Fruit fly (Drosophila melanogaster) whole organism, embryonic: Measurements from ENCODE around the gene Tengl1.
A peak's percentile ranks its signal among the peaks of the same experiment; 100 is the strongest.

Source experiments
- ATbp ChIP-seq: fragments of 200-800 bp; sonication (Bioruptor generic); optimal IDR thresholded peaks from 2 replicates; lab custom pipeline; 2017; ENCODE audit warnings: missing biosample characterization, mild to moderate bottlenecking, missing genetic modification characterization, missing genetic modification reagents
- Aef1 ChIP-seq: fragments of 200-800 bp; sonication (Bioruptor generic); IDR thresholded peaks from 3 replicates; pipeline ENCODE4 v1.3.6; 2022; ENCODE audit warnings: missing biosample characterization, missing genetic modification characterization
- Atf-2 ChIP-seq: fragments of 200-800 bp; sonication (Bioruptor generic); optimal IDR thresholded peaks from 2 replicates; lab custom pipeline; 2016; ENCODE audit warnings: missing biosample characterization, missing genetic modification characterization
- CG11398 ChIP-seq: fragments of 200-800 bp; sonication (Bioruptor generic); optimal IDR thresholded peaks from 2 replicates; lab custom pipeline; 2016; ENCODE audit warnings: missing biosample characterization, missing genetic modification characterization
- CG11504 ChIP-seq: fragments of 200-800 bp; sonication (Bioruptor generic); optimal IDR thresholded peaks from 3 replicates; lab custom pipeline; 2019; ENCODE audit warnings: missing biosample characterization, mild to moderate bottlenecking, missing genetic modification characterization, moderate library complexity
- CG12236 ChIP-seq: fragments of 200-800 bp; sonication (Bioruptor generic); optimal IDR thresholded peaks from 2 replicates; lab custom pipeline; 2016; ENCODE audit warnings: missing biosample characterization, missing genetic modification characterization
- CG12299 ChIP-seq: fragments of 200-800 bp; sonication (Bioruptor generic); optimal IDR thresholded peaks from 2 replicates; lab custom pipeline; 2018; ENCODE audit warnings: missing biosample characterization, mild to moderate bottlenecking, missing genetic modification characterization
- CG12942 ChIP-seq: fragments of 200-800 bp; sonication (Bioruptor generic); optimal IDR thresholded peaks from 3 replicates; lab custom pipeline; 2016; ENCODE audit warnings: missing biosample characterization, missing genetic modification characterization
- CG14441 ChIP-seq: fragments of 200-800 bp; sonication (Bioruptor generic); IDR thresholded peaks from 2 replicates; pipeline ENCODE4 v1.3.6; 2022; ENCODE audit warnings: missing biosample characterization, missing genetic modification characterization
- CG14710 ChIP-seq: fragments of 200-800 bp; sonication (Bioruptor generic); optimal IDR thresholded peaks from 3 replicates; lab custom pipeline; 2019; ENCODE audit warnings: missing biosample characterization, mild to moderate bottlenecking, missing genetic modification characterization, moderate library complexity
- CG14965 ChIP-seq: fragments of 200-800 bp; sonication (Bioruptor generic); optimal IDR thresholded peaks from 2 replicates; lab custom pipeline; 2016; ENCODE audit warnings: missing biosample characterization, missing genetic modification characterization, borderline replicate concordance
- CG1529 ChIP-seq: fragments of 200-800 bp; sonication (Bioruptor generic); optimal IDR thresholded peaks from 3 replicates; lab custom pipeline; 2018; ENCODE audit warnings: missing biosample characterization, missing genetic modification characterization
- CG1603 ChIP-seq: fragments of 200-800 bp; sonication (Bioruptor generic); optimal IDR thresholded peaks from 2 replicates; lab custom pipeline; 2019; ENCODE audit warnings: missing biosample characterization, mild to moderate bottlenecking, missing genetic modification characterization, moderate library complexity
- CG16779 ChIP-seq: fragments of 200-800 bp; sonication (Bioruptor generic); IDR thresholded peaks from 2 replicates; pipeline ENCODE4 v1.3.6; 2022; ENCODE audit warnings: missing biosample characterization, missing genetic modification characterization
- CG17186 ChIP-seq: fragments of 200-800 bp; sonication (Bioruptor generic); optimal IDR thresholded peaks from 3 replicates; lab custom pipeline; 2017; ENCODE audit warnings: missing biosample characterization, missing genetic modification reagents, missing genetic modification characterization
- CG18764 ChIP-seq: fragments of 200-800 bp; sonication (Bioruptor generic); optimal IDR thresholded peaks from 3 replicates; lab custom pipeline; 2016; ENCODE audit warnings: missing biosample characterization, missing genetic modification characterization
- CG32767 ChIP-seq: fragments of 200-800 bp; sonication (Bioruptor generic); IDR thresholded peaks from 2 replicates; pipeline ENCODE4 v1.3.6; 2022; ENCODE audit warnings: missing biosample characterization, missing genetic modification characterization
- CG4404 ChIP-seq: fragments of 200-800 bp; sonication (Bioruptor generic); IDR thresholded peaks from 2 replicates; pipeline ENCODE4 v1.3.6; 2022; ENCODE audit warnings: missing biosample characterization, missing genetic modification characterization
- CG5953 ChIP-seq: fragments of 200-800 bp; sonication (Bioruptor generic); IDR thresholded peaks from 2 replicates; pipeline ENCODE4 v1.3.6; 2022; ENCODE audit warnings: missing biosample characterization, missing genetic modification characterization
- CG9437 ChIP-seq: fragments of 200-800 bp; sonication (Bioruptor generic); optimal IDR thresholded peaks from 2 replicates; lab custom pipeline; 2018; ENCODE audit warnings: missing biosample characterization, mild to moderate bottlenecking, missing genetic modification characterization
- Camta ChIP-seq: fragments of 200-800 bp; sonication (Bioruptor generic); optimal IDR thresholded peaks from 2 replicates; lab custom pipeline; 2016; ENCODE audit warnings: missing biosample characterization, missing genetic modification characterization
- Chrac-16 ChIP-seq: fragments of 200-800 bp; sonication (Bioruptor generic); optimal IDR thresholded peaks from 3 replicates; lab custom pipeline; 2016; ENCODE audit warnings: missing biosample characterization, missing genetic modification characterization
- Dll ChIP-seq: fragments of 200-800 bp; sonication (Bioruptor generic); IDR thresholded peaks from 4 replicates; pipeline ENCODE4 v1.3.6; 2022; ENCODE audit warnings: missing biosample characterization, missing genetic modification characterization; ENCODE audit not compliant: partially characterized antibody
- Drgx ChIP-seq: fragments of 200-800 bp; sonication (Bioruptor generic); IDR thresholded peaks from 2 replicates; pipeline ENCODE4 v1.3.6; 2022; ENCODE audit warnings: missing biosample characterization, missing genetic modification characterization
- Hr51 ChIP-seq, 2 experiments: fragments of 200-800 bp; sonication (Bioruptor generic); optimal IDR thresholded peaks; 2 replicates in 1 of 2; 3 replicates in 1 of 2; lab custom pipeline; 2016 to 2018; ENCODE audit warnings: missing biosample characterization in 2 of 2, missing genetic modification characterization in 2 of 2, mild to moderate bottlenecking in 1 of 2, moderate library complexity in 1 of 2
- Kr ChIP-seq: fragments of 200-800 bp; sonication (Bioruptor generic); optimal IDR thresholded peaks from 2 replicates; lab custom pipeline; 2017; ENCODE audit warnings: missing biosample characterization, mild to moderate bottlenecking, missing genetic modification characterization
- Lim3 ChIP-seq: fragments of 200-800 bp; sonication (Bioruptor generic); IDR thresholded peaks from 2 replicates; pipeline ENCODE4 v1.3.6; 2022; ENCODE audit warnings: missing biosample characterization, missing genetic modification characterization
- Meics ChIP-seq: fragments of 200-800 bp; sonication (Bioruptor generic); optimal IDR thresholded peaks from 2 replicates; lab custom pipeline; 2017; ENCODE audit warnings: missing biosample characterization, mild to moderate bottlenecking, missing genetic modification characterization
- Mes4 ChIP-seq: fragments of 200-800 bp; sonication (Bioruptor generic); optimal IDR thresholded peaks from 2 replicates; lab custom pipeline; 2016; ENCODE audit warnings: missing biosample characterization, missing genetic modification characterization
- NC2α ChIP-seq: fragments of 200-800 bp; sonication (Bioruptor generic); optimal IDR thresholded peaks from 2 replicates; lab custom pipeline; 2016; ENCODE audit warnings: missing biosample characterization, missing genetic modification characterization
- Nf-YB ChIP-seq: fragments of 200-800 bp; sonication (Bioruptor generic); optimal IDR thresholded peaks from 3 replicates; lab custom pipeline; 2019; ENCODE audit warnings: missing biosample characterization, mild to moderate bottlenecking, missing genetic modification characterization, moderate library complexity
- Stat92E ChIP-seq, 3 experiments: fragments of >200 bp in 2 of 3; fragments of 200-800 bp in 1 of 3; sonication (Bioruptor generic) in 1 of 3; optimal IDR thresholded peaks; 2 replicates each; lab custom pipeline; 2017 to 2019; ENCODE audit warnings: missing biosample characterization in 3 of 3, missing genetic modification characterization in 3 of 3, mild to moderate bottlenecking in 1 of 3, moderate library complexity in 1 of 3
- TFAM ChIP-seq: fragments of 200-800 bp; sonication (Bioruptor generic); optimal IDR thresholded peaks from 2 replicates; lab custom pipeline; 2017; ENCODE audit warnings: missing biosample characterization, missing genetic modification characterization, inconsistent platforms
- Xrp1 ChIP-seq: fragments of 200-800 bp; sonication (Bioruptor generic); IDR thresholded peaks from 2 replicates; pipeline ENCODE4 v1.3.6; 2022; ENCODE audit warnings: missing biosample characterization, missing genetic modification characterization
- dan ChIP-seq: fragments of 200-800 bp; sonication (Bioruptor generic); IDR thresholded peaks from 2 replicates; pipeline ENCODE4 v1.3.6; 2022; ENCODE audit warnings: missing biosample characterization, missing genetic modification characterization
- dimm ChIP-seq: fragments of 200-800 bp; sonication (Bioruptor generic); IDR thresholded peaks from 2 replicates; pipeline ENCODE4 v1.3.6; 2022; ENCODE audit warnings: missing biosample characterization, missing genetic modification characterization
- dmrt11E ChIP-seq: fragments of 200-800 bp; sonication (Bioruptor generic); optimal IDR thresholded peaks from 3 replicates; lab custom pipeline; 2018; ENCODE audit warnings: missing biosample characterization, mild to moderate bottlenecking, missing genetic modification characterization, moderate library complexity
- gem ChIP-seq: fragments of 200-800 bp; sonication (Bioruptor generic); optimal IDR thresholded peaks from 2 replicates; lab custom pipeline; 2019; ENCODE audit warnings: missing biosample characterization, mild to moderate bottlenecking, missing genetic modification characterization, moderate library complexity
- gro ChIP-seq: fragments of 200-800 bp; sonication (Bioruptor generic); optimal IDR thresholded peaks from 2 replicates; lab custom pipeline; 2016; ENCODE audit warnings: missing biosample characterization, missing genetic modification characterization
- hb ChIP-seq: fragments of 200-800 bp; sonication (Bioruptor generic); IDR thresholded peaks from 3 replicates; pipeline ENCODE4 v1.3.6; 2022; ENCODE audit warnings: missing biosample characterization, missing genetic modification characterization; ENCODE audit not compliant: partially characterized antibody
- ind ChIP-seq: fragments of 200-800 bp; sonication (Bioruptor generic); optimal IDR thresholded peaks from 3 replicates; lab custom pipeline; 2016; ENCODE audit warnings: missing biosample characterization, missing genetic modification characterization
- inv ChIP-seq: fragments of 200-800 bp; sonication (Bioruptor generic); IDR thresholded peaks from 2 replicates; pipeline ENCODE4 v1.3.6; 2022; ENCODE audit warnings: missing biosample characterization, missing genetic modification characterization; ENCODE audit not compliant: partially characterized antibody
- phol ChIP-seq: fragments of 200-800 bp; sonication (Bioruptor generic); optimal IDR thresholded peaks from 3 replicates; lab custom pipeline; 2018; ENCODE audit warnings: missing biosample characterization, mild to moderate bottlenecking, missing genetic modification characterization, moderate library complexity
- run ChIP-seq: fragments of 200-800 bp; sonication (Bioruptor generic); optimal IDR thresholded peaks from 3 replicates; lab custom pipeline; 2018; ENCODE audit warnings: missing biosample characterization, mild to moderate bottlenecking, missing genetic modification characterization
- sens ChIP-seq: fragments of 200-800 bp; sonication (Bioruptor generic); peaks from one replicate; lab custom pipeline; 2016; ENCODE audit warnings: missing biosample characterization, missing genetic modification characterization
- toy ChIP-seq: fragments of 200-800 bp; sonication (Bioruptor generic); IDR thresholded peaks from 2 replicates; pipeline ENCODE4 v1.3.6; 2022; ENCODE audit warnings: missing biosample characterization, missing genetic modification characterization
- vvl ChIP-seq: fragments of 200-800 bp; sonication (Bioruptor generic); IDR thresholded peaks from 2 replicates; pipeline ENCODE4 v1.3.6; 2022; ENCODE audit warnings: missing biosample characterization, missing genetic modification characterization

The Tengl1 gene

DNA sequence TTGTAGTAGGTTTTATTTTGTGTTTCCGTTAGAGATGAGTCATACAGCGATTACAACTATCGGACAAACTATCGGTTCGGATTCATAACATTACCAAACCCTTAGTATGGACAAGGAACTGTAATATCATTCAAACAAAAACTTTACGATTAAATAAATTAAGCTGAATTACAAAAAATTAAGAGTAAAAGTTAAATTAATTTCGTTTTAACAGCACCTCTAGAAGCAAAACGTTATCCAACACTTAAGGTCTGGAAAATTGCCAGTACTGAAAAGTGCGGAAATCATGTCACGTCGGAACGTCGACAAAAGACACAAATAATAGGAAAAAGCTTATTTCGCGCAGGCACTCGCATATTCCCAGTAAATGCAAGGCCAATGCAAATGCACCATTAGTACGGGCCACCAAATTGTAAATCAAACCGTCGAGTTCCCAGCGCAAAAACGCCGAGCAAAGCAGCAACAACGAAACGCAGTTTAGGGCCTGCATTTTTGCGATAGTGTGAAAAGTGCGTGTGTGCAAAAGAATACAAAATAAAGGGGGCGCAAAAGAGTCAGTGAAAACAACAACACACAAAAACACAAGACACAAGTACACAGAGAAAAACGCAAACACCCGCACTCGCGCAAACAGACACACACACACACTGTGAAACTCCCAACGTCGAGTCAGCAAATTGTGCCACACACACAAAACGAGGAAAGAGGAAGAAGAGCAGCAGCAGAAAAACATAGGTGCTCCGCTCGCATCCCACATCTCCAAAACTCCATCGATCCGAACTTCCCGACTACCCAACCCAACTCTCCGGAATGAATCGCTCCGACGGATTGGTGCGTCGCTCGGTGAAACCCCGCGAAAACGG lies 13.9 kb downstream of the Tengl1 start, which contains the start of the genes CG15387 and sau (continued):
- TF ChIP-seq Lim3 (GFP tag; lab: Robert Waterston, UW) (no peak), CG1603 (tag; lab: Kevin White, UChicago) (peak; percentile 84), Meics (peak; percentile 86), ind (GFP tag; lab: Kevin White, UChicago) (peak; percentile 89), gem (tag; lab: Kevin White, UChicago) (peak; percentile 91), gro (peak; percentile 93), CG32767 (peak; percentile 85), Hr51 (GFP tag; optimal IDR thresholded peaks at IDR 0.05; lab: Kevin White, UChicago) (peak; percentile 84 to 85), CG14710 (tag; lab: Kevin White, UChicago) (peak; percentile 95), NC2α (GFP tag; lab: Kevin White, UChicago) (peak; percentile 81), hb (GFP tag; lab: Robert Waterston, UW) (peak; percentile 81), Nf-YB (peak; percentile 64), Xrp1 (peak; percentile 88), dmrt11E (tag; lab: Kevin White, UChicago) (peak; percentile 86), ATbp (peak; percentile 56), Aef1 (GFP tag; lab: Robert Waterston, UW) (peak; percentile 79), Dll (peak; percentile 96), Stat92E (GFP tag; optimal IDR thresholded peaks at IDR 0.05; lab: Kevin White, UChicago) (no peak), run (tag; lab: Kevin White, UChicago) (peak; percentile 8), Kr (no peak), CG12942 (GFP tag; lab: Kevin White, UChicago) (peak; percentile 81)

- TF ChIP-seq Drgx (peak; percentile 50), CG12299 (tag; lab: Kevin White, UChicago) (no peak), CG9437 (no peak), toy (no peak), dimm (GFP tag; lab: Robert Waterston, UW) (no peak), CG17186 (GFP tag; lab: Kevin White, UChicago) (no peak), vvl (GFP tag; lab: Robert Waterston, UW) (0 out of 2 replicates have a peak, but pooled peaks have one; percentile 6), sens (GFP tag; lab: Kevin White, UChicago) (peak; percentile 2)
These were observed 18.0 kb downstream of the Tengl1 start for dm6 chr2L:2222377-2222776.

DNA sequence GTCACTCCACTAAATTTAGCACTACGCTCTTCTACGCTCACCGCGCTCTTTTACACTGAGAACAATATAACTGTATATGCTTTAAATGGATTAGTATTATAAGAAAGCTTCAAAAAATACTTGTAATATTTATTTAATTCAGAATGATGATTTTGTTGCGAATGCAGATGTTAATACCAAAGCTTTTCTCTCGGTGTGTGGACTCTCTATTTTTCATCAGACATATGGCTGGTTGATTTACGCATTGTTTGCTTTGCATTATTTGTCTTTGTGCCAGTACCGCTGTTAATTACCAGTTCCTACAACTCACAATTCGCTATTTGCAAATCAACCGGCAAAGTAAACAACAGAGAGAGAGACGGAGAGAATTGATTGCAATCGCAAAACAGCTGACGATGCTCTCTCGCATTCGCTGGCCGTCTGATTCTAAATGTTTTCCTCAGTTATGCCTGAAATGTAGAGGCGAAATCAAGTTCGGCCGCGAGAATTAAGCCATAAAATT lies 18.7 kb downstream of the Tengl1 start:
- TF ChIP-seq Mes4 (peak; percentile 88), dan (peak; percentile 85), CG5953 (GFP tag; lab: Robert Waterston, UW) (peak; percentile 96), CG1529 (peak; percentile 95), inv (GFP tag; lab: Robert Waterston, UW) (no peak), CG12299 (tag; lab: Kevin White, UChicago) (peak; percentile 93), CG4404 (GFP tag; lab: Robert Waterston, UW) (peak; percentile 90), CG11504 (tag; lab: Kevin White, UChicago) (peak; percentile 95), TFAM (GFP tag; lab: Kevin White, UChicago) (peak; percentile 78), Camta (GFP tag; lab: Kevin White, UChicago) (peak; percentile 93), Kr (peak; percentile 77), phol (peak; percentile 92), CG14965 (GFP tag; lab: Kevin White, UChicago) (peak; percentile 61), CG18764 (GFP tag; lab: Kevin White, UChicago) (peak; percentile 93), Atf-2 (GFP tag; lab: Kevin White, UChicago) (peak; percentile 94), Aef1 (GFP tag; lab: Robert Waterston, UW) (peak; percentile 97), CG11398 (GFP tag; lab: Kevin White, UChicago) (peak; percentile 90), Chrac-16 (GFP tag; lab: Kevin White, UChicago) (peak; percentile 97), CG14441 (GFP tag; lab: Robert Waterston, UW) (peak; percentile 98), CG12236 (GFP tag; lab: Kevin White, UChicago) (peak; percentile 95), CG16779 (peak; percentile 96)
